Worm (Caenorhabditis elegans) whole organism, L1 larva: Measurements from ENCODE around the gene F09C12.2.

Experiments used
- ceh-8 ChIP-seq: fragments of 200-800 bp; sonication (Bioruptor generic); optimal IDR thresholded peaks from 2 replicates; lab custom pipeline; 2018; ENCODE audit warnings: mild to moderate bottlenecking, missing genetic modification characterization, moderate library complexity, missing compliant biosample characterization
- elt-2 ChIP-seq: sonication (generic microtip); optimal IDR thresholded peaks from 2 replicates; lab custom pipeline; 2016; ENCODE audit warnings: missing genetic modification characterization, mild to moderate bottlenecking, inconsistent platforms, missing compliant biosample characterization, missing genetic modification reagents
- fos-1 ChIP-seq: fragments of 150-350 bp; optimal IDR thresholded peaks from 2 replicates; lab custom pipeline; 2014; ENCODE audit warnings: missing biosample characterization, missing genetic modification characterization
- mep-1 ChIP-seq: fragments of 150-350 bp; optimal IDR thresholded peaks from 2 replicates; lab custom pipeline; 2014; ENCODE audit warnings: missing biosample characterization, missing genetic modification characterization
- unc-62 ChIP-seq: fragments of 150-350 bp; optimal IDR thresholded peaks from 2 replicates; lab custom pipeline; 2014; ENCODE audit warnings: missing biosample characterization, missing genetic modification reagents, missing genetic modification characterization
- ztf-11 ChIP-seq, 2 experiments: sonication (generic microtip); optimal IDR thresholded peaks; 2 replicates each; lab custom pipeline; 2016 to 2017; ENCODE audit warnings: missing genetic modification characterization in 2 of 2, missing biosample characterization in 1 of 2, missing compliant biosample characterization in 1 of 2

DNA sequence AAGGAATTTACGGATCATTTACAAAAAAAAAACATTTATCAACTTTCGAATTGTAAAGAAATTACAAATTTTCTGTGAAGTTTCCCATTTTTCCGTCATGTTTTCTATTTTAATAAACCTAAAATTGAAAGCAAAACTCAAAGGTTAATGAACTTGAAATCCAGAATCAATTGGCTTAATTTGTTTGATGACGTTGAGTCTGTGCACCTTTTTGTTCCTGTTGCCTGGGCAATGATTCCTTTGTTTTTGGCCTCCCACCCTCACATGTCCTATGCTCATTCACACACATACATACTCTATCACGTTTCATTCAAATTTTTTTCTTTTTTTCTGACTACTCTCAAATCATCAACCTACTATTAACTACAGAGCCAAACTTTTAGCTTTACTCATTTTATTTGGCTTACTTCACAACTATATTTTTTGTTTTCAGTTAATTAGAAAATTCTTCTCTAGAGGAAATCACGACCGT lies 26.5 kb downstream of the F09C12.2 start, which contains the start of gene F58A6.2:
- no peak for TF ChIP-seq ztf-11 (tag; optimal IDR thresholded peaks at IDR 0.05; lab: Kevin White, UChicago)
- no peak for TF ChIP-seq elt-2 (tag; lab: Kevin White, UChicago)
- TF ChIP-seq ceh-8 (GFP tag; lab: Kevin White, UChicago) = peak; percentile 71
- no peak for TF ChIP-seq mep-1 (tag; lab: Kevin White, UChicago)
- TF ChIP-seq unc-62 = no peak
- no peak for TF ChIP-seq fos-1 (tag; lab: Kevin White, UChicago)
